Worm (Caenorhabditis elegans) whole organism, L3 larva: ENCODE results near the gene nhr-111.

Source experiments
- aly-2 ChIP-seq: fragments of 150-350 bp; optimal IDR thresholded peaks from 2 replicates; lab custom pipeline; 2014; ENCODE audit warnings: missing biosample characterization, missing genetic modification characterization
- daf-12 ChIP-seq: fragments of 150-350 bp; optimal IDR thresholded peaks from 2 replicates; lab custom pipeline; 2014; ENCODE audit warnings: missing biosample characterization, missing genetic modification reagents, missing genetic modification characterization
- jun-1 ChIP-seq: fragments of 150-350 bp; optimal IDR thresholded peaks from 2 replicates; lab custom pipeline; 2014; ENCODE audit warnings: missing biosample characterization, missing genetic modification reagents, missing genetic modification characterization
- nfya-1 ChIP-seq: sonication (generic microtip); optimal IDR thresholded peaks from 2 replicates; lab custom pipeline; 2017; ENCODE audit warnings: missing genetic modification characterization, mild to moderate bottlenecking, missing compliant biosample characterization, antibody characterized with exemption, moderate library complexity; ENCODE audit not compliant: insufficient read depth

- TF ChIP-seq daf-12 (tag; lab: Kevin White, UChicago) (no peak), nfya-1 (tag; lab: Kevin White, UChicago) (no peak), aly-2 (tag; lab: Kevin White, UChicago) (no peak), jun-1 (no peak)
Measured at ce11 chrV:16115381-16115780, 9.3 kb downstream of the nhr-111 start, which contains the start of gene str-25.
